Worm (Caenorhabditis elegans): ENCODE data around the gene col-163.

Gene col-163

DNA sequence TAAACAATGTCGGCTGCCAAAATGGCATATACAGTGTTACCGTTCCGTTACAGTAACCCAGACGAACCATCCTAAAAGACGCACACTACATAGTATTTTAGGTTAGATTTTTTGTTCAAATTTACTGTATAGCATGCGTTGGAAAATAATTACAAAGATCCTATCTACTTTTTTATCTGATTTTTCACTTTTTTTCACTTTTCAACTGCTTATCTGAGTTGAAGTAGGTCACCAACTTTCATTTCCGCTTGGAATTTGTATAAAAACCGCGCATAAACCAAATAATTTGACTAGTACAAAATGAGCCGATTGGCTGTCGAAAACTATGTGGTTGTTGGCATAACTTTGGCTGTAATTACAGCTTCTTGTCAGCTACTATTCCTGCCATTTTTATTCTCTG lies at the start of gene col-163:
col-163 (plus strand) TSS at position 301 of the 400 bp plus-strand sequence.
- TF ChIP-seq nhr-2 (tag; optimal IDR thresholded peaks at IDR 0.05) (no peak), ces-1 (GFP tag; optimal IDR thresholded peaks at IDR 0.05) (no peak), lin-13 (tag; optimal IDR thresholded peaks at IDR 0.05) (no peak), nhr-12 (tag; optimal IDR thresholded peaks at IDR 0.05) (no peak), lin-32 (GFP tag; optimal IDR thresholded peaks at IDR 0.05) (no peak), nhr-76 (tag; optimal IDR thresholded peaks at IDR 0.05) (no peak), elt-1 (tag; optimal IDR thresholded peaks at IDR 0.05; ENCODE audit: borderline replicate concordance, insufficient read depth) (no peak), ceh-39 (tag; optimal IDR thresholded peaks at IDR 0.05) (no peak), ztf-11 (tag; optimal IDR thresholded peaks at IDR 0.05) (no peak), mab-5 (tag; optimal IDR thresholded peaks at IDR 0.05) (no peak)

DNA sequence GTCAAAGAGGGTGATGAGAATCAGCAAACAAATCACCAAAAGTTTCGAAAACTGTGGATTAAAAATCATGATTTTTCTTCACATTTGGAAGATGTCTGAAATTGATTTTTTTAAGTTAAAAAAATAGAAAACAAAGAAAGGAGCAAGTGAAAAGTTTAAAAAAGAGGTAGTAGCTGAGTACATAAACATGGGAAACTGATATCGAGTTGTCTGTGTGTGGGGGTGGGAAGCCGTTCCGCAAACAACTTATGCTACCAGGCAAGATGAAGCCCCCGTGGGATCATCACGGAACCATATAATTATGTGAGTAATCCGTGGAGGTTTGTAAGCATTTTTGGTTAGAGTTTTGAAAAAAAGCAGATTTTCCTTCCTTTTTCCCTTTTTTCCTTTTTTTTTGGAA lies 48.8 kb upstream of the col-163 start, which contains the start of gene Y38H6C.20:
Y38H6C.20 (minus strand) TSS at position 101 of the 400 bp plus-strand sequence.
- TF ChIP-seq mep-1 (tag; optimal IDR thresholded peaks at IDR 0.05) (no peak), ceh-83 (GFP tag; optimal IDR thresholded peaks at IDR 0.05) (no peak), pha-4 (tag; optimal IDR thresholded peaks at IDR 0.05) (no peak), zip-8 (tag; optimal IDR thresholded peaks at IDR 0.05) (no peak), ceh-39 (tag; optimal IDR thresholded peaks at IDR 0.05) (no peak), ham-2 (GFP tag; optimal IDR thresholded peaks at IDR 0.05) (no peak), M03D4.4 (tag; optimal IDR thresholded peaks at IDR 0.05) (no peak)

ce11 chrV:20552971-20553370 lies 46.9 kb upstream of the col-163 start, which contains the start of gene vmo-1:
Gene vmo-1 (minus strand): TSS chrV:20553071.
- TF ChIP-seq zip-8 (tag; optimal IDR thresholded peaks at IDR 0.05) (no peak), mls-2 (tag; optimal IDR thresholded peaks at IDR 0.05) (no peak), hlh-1 (tag; optimal IDR thresholded peaks at IDR 0.05) (no peak), nhr-28 (tag; optimal IDR thresholded peaks at IDR 0.05) (no peak), sptf-1 (tag; optimal IDR thresholded peaks at IDR 0.05) (no peak), ceh-39 (tag; optimal IDR thresholded peaks at IDR 0.05) (no peak), nhr-2 (tag; optimal IDR thresholded peaks at IDR 0.05) (no peak), elt-1 (tag; optimal IDR thresholded peaks at IDR 0.05; ENCODE audit: borderline replicate concordance, insufficient read depth) (no peak), flh-1 (GFP tag; optimal IDR thresholded peaks at IDR 0.05) (no peak)

ce11 chrV:20555120-20555519 lies 44.8 kb upstream of the col-163 start, which contains the start of gene Y38H6C.21:
Gene Y38H6C.21 (minus strand): TSS chrV:20555267.
- TF ChIP-seq nhr-237 (tag; optimal IDR thresholded peaks at IDR 0.05) (no peak), nhr-2 (tag; optimal IDR thresholded peaks at IDR 0.05) (no peak), ceh-39 (tag; optimal IDR thresholded peaks at IDR 0.05) (no peak), bed-3 (GFP tag; optimal IDR thresholded peaks at IDR 0.05) (no peak), nhr-12 (tag; optimal IDR thresholded peaks at IDR 0.05) (no peak), unc-39 (tag; optimal IDR thresholded peaks at IDR 0.05) (no peak), ham-2 (GFP tag; optimal IDR thresholded peaks at IDR 0.05) (no peak), elt-1 (tag; optimal IDR thresholded peaks at IDR 0.05; ENCODE audit: borderline replicate concordance, insufficient read depth) (no peak), lin-13 (tag; optimal IDR thresholded peaks at IDR 0.05) (no peak), sem-2 (GFP tag; optimal IDR thresholded peaks at IDR 0.05) (no peak), lin-32 (GFP tag; optimal IDR thresholded peaks at IDR 0.05) (no peak), sptf-1 (tag; optimal IDR thresholded peaks at IDR 0.05) (no peak), ceh-83 (GFP tag; optimal IDR thresholded peaks at IDR 0.05) (no peak), blmp-1 (tag; optimal IDR thresholded peaks at IDR 0.05) (no peak), ces-1 (GFP tag; optimal IDR thresholded peaks at IDR 0.05) (no peak), nhr-28 (tag; optimal IDR thresholded peaks at IDR 0.05) (no peak), zip-8 (tag; optimal IDR thresholded peaks at IDR 0.05) (no peak), flh-1 (GFP tag; optimal IDR thresholded peaks at IDR 0.05) (no peak), nhr-76 (tag; optimal IDR thresholded peaks at IDR 0.05) (no peak), drap-1 (GFP tag; optimal IDR thresholded peaks at IDR 0.05) (no peak)

DNA sequence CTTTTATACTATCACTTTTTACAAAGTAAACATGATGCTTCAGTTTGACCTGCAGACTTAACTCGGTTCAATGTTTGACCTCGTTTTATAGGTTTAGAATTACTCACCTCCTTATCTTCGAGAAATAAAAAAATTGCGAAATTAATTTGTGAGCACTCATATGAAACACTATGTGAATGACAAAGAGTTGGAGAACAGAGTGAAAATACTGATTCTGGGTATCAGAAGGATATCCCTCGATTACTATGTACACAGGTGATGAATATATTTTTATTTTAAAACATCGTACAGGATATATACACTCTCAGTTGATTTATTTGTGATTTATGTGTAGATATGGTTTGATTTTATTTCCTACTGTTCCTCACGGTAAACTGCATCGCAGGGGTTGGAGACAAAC lies 43.6 kb upstream of the col-163 start, which contains the start of gene Y38H6C.23:
Y38H6C.23 (minus strand) TSS at position 101 of the 400 bp plus-strand sequence.
- TF ChIP-seq unc-62 (GFP tag; optimal IDR thresholded peaks at IDR 0.05) (no peak), ztf-11 (tag; optimal IDR thresholded peaks at IDR 0.05) (no peak), sem-2 (GFP tag; optimal IDR thresholded peaks at IDR 0.05) (no peak), snpc-4 (tag; optimal IDR thresholded peaks at IDR 0.05) (no peak), lin-32 (GFP tag; optimal IDR thresholded peaks at IDR 0.05) (no peak), M03D4.4 (tag; optimal IDR thresholded peaks at IDR 0.05) (no peak), ceh-43 (GFP tag; optimal IDR thresholded peaks at IDR 0.05) (no peak), hlh-1 (tag; optimal IDR thresholded peaks at IDR 0.05) (no peak)

Measured in whole organism, mixed stage, embryonic.